Fruit fly (Drosophila melanogaster): ENCODE results near the gene CG7402.
A peak's percentile ranks its signal among the peaks of the same experiment; 100 is the strongest.

CG7402 gene

dm6 chr3L:17887393-17887792 lies at the start of gene CG7402:
CG7402 (plus strand) TSS chr3L:17887705.
- TF ChIP-seq lola (GFP tag; optimal IDR thresholded peaks at IDR 0.05) (no peak), Dfd (GFP tag; optimal IDR thresholded peaks at IDR 0.05) (no peak), pan (optimal IDR thresholded peaks at IDR 0.05) (no peak), sv (GFP tag; optimal IDR thresholded peaks at IDR 0.05) (no peak), foxo (GFP tag; optimal IDR thresholded peaks at IDR 0.05) (no peak), rgr (GFP tag; optimal IDR thresholded peaks at IDR 0.05) (no peak), jim (GFP tag; optimal IDR thresholded peaks at IDR 0.05) (no peak), CG9705 (GFP tag; optimal IDR thresholded peaks at IDR 0.05) (no peak), Rel (GFP tag; optimal IDR thresholded peaks at IDR 0.05) (no peak), Rel (tag; optimal IDR thresholded peaks at IDR 0.05) (no peak), Myc (optimal IDR thresholded peaks at IDR 0.05) (no peak), tai (GFP tag; optimal IDR thresholded peaks at IDR 0.05) (no peak)

dm6 chr3L:17841085-17841606 lies 46.4 kb upstream of the CG7402 start, which contains the start of gene CG5577:
CG5577 (minus strand) TSS chr3L:17841427.
- TF ChIP-seq Mio (GFP tag; optimal IDR thresholded peaks at IDR 0.05) (no peak), Myc (optimal IDR thresholded peaks at IDR 0.05) (no peak), fru (GFP tag; optimal IDR thresholded peaks at IDR 0.05) (peak; percentile 26), usp (GFP tag; optimal IDR thresholded peaks at IDR 0.05) (no peak), h (GFP tag; optimal IDR thresholded peaks at IDR 0.05) (peak; percentile 51), Abd-B (GFP tag; optimal IDR thresholded peaks at IDR 0.05) (no peak), Dif (GFP tag; optimal IDR thresholded peaks at IDR 0.05; ENCODE audit: partially characterized antibody) (peak; percentile 48), jim (GFP tag; optimal IDR thresholded peaks at IDR 0.05) (no peak), CrebA (GFP tag; optimal IDR thresholded peaks at IDR 0.05; ENCODE audit: borderline replicate concordance) (no peak), Hr78 (GFP tag; optimal IDR thresholded peaks at IDR 0.05) (no peak), dsf (GFP tag; optimal IDR thresholded peaks at IDR 0.05; ENCODE audit: borderline replicate concordance) (no peak), sage (GFP tag; optimal IDR thresholded peaks at IDR 0.05) (no peak), woc (GFP tag; optimal IDR thresholded peaks at IDR 0.05) (peak; percentile 43), rgr (GFP tag; optimal IDR thresholded peaks at IDR 0.05) (peak; percentile 16), br (GFP tag; optimal IDR thresholded peaks at IDR 0.05) (peak; percentile 10), Rel (GFP tag; optimal IDR thresholded peaks at IDR 0.05) (no peak), Rel (tag; optimal IDR thresholded peaks at IDR 0.05) (peak; percentile 33), dmrt93B (GFP tag; optimal IDR thresholded peaks at IDR 0.05) (no peak), Vsx2 (GFP tag; optimal IDR thresholded peaks at IDR 0.05; ENCODE audit: partially characterized antibody) (no peak), Sp1 (GFP tag; optimal IDR thresholded peaks at IDR 0.05) (peak; percentile 47), tai (GFP tag; optimal IDR thresholded peaks at IDR 0.05) (no peak), dl (GFP tag; optimal IDR thresholded peaks at IDR 0.05; ENCODE audit: insufficient read depth in 1 of 2, partially characterized antibody in 2 of 2) (no peak), HLH106 (tag; optimal IDR thresholded peaks at IDR 0.05) (peak; percentile 38), OdsH (GFP tag; optimal IDR thresholded peaks at IDR 0.05) (peak; percentile 5), Hr83 (GFP tag; optimal IDR thresholded peaks at IDR 0.05; ENCODE audit: poor library complexity, severe bottlenecking) (no peak), Dfd (GFP tag; optimal IDR thresholded peaks at IDR 0.05) (no peak)

- no peak for TF ChIP-seq GATAd (GFP tag; optimal IDR thresholded peaks at IDR 0.05)
- no peak for TF ChIP-seq Rel (GFP tag; optimal IDR thresholded peaks at IDR 0.05)
- TF ChIP-seq Rel (tag; optimal IDR thresholded peaks at IDR 0.05) = peak; percentile 23
- TF ChIP-seq CG32264 (GFP tag; optimal IDR thresholded peaks at IDR 0.05) = no peak
- peak; percentile 41 for TF ChIP-seq woc (GFP tag; optimal IDR thresholded peaks at IDR 0.05)
- TF ChIP-seq foxo (GFP tag; optimal IDR thresholded peaks at IDR 0.05) = peak in 1 of 2 experiments; percentile 23
These were observed 44.4 kb upstream of the CG7402 start, which contains the start of gene CG5567 for dm6 chr3L:17842892-17843703. CG5567 (minus strand) TSS chr3L:17843544.
